Fruit fly (Drosophila melanogaster) whole organism, embryonic: ENCODE data around the gene CG11980.

ENCODE experiments used
- CG12744 ChIP-seq: fragments of 200-800 bp; sonication (Bioruptor generic); optimal IDR thresholded peaks from 2 replicates; lab custom pipeline; 2016; ENCODE audit warnings: missing biosample characterization, missing genetic modification characterization
- CG12769 ChIP-seq: fragments of 200-800 bp; sonication (Bioruptor generic); optimal IDR thresholded peaks from 2 replicates; lab custom pipeline; 2019; ENCODE audit warnings: missing biosample characterization, mild to moderate bottlenecking, missing genetic modification characterization, moderate library complexity
- CG3995 ChIP-seq: fragments of 200-800 bp; sonication (Bioruptor generic); optimal IDR thresholded peaks from 3 replicates; lab custom pipeline; 2016; ENCODE audit warnings: missing biosample characterization, missing genetic modification characterization
- CG7963 ChIP-seq: fragments of 200-800 bp; sonication (Bioruptor generic); IDR thresholded peaks from 3 replicates; pipeline ENCODE4 v1.3.6; 2022; ENCODE audit warnings: missing biosample characterization, missing genetic modification characterization; ENCODE audit not compliant: partially characterized antibody
- CG8924 ChIP-seq: fragments of 200-800 bp; optimal IDR thresholded peaks from 3 replicates; lab custom pipeline; 2019; ENCODE audit warnings: missing biosample characterization, mild to moderate bottlenecking, missing genetic modification characterization, moderate library complexity
- D ChIP-seq, 2 experiments: fragments of 200-800 bp in 1 of 2; fragments of >200 bp in 1 of 2; sonication (Bioruptor generic) in 1 of 2; optimal IDR thresholded peaks; 2 replicates in 1 of 2; 3 replicates in 1 of 2; lab custom pipeline; 2017; ENCODE audit warnings: mild to moderate bottlenecking in 1 of 2, missing biosample characterization in 1 of 2, missing genetic modification characterization in 1 of 2, missing genetic modification reagents in 1 of 2
- crp ChIP-seq, 2 experiments: fragments of 200-800 bp; sonication (Bioruptor generic); optimal IDR thresholded peaks; 2 replicates in 1 of 2; 3 replicates in 1 of 2; lab custom pipeline; 2017; ENCODE audit warnings: missing biosample characterization in 2 of 2, missing genetic modification characterization in 2 of 2, mild to moderate bottlenecking in 1 of 2, moderate library complexity in 1 of 2
- org-1 ChIP-seq: fragments of 200-800 bp; sonication (Bioruptor generic); optimal IDR thresholded peaks from 2 replicates; lab custom pipeline; 2017; ENCODE audit warnings: missing biosample characterization, missing genetic modification characterization

- TF ChIP-seq CG12744 (GFP tag; lab: Kevin White, UChicago): no peak
- TF ChIP-seq crp (GFP tag; optimal IDR thresholded peaks at IDR 0.05; lab: Kevin White, UChicago): no peak
- no peak for TF ChIP-seq CG7963 (GFP tag; lab: Robert Waterston, UW)
- TF ChIP-seq D (optimal IDR thresholded peaks at IDR 0.05; lab: Kevin White, UChicago): no peak
- TF ChIP-seq D (GFP tag; optimal IDR thresholded peaks at IDR 0.05; lab: Kevin White, UChicago): no peak
- no peak for TF ChIP-seq org-1
- no peak for TF ChIP-seq CG12769 (tag; lab: Kevin White, UChicago)
- TF ChIP-seq CG3995 (GFP tag; lab: Kevin White, UChicago): no peak
- no peak for TF ChIP-seq CG8924 (tag; lab: Kevin White, UChicago)
Measured at dm6 chr3R:8959153-8959552, 44.7 kb upstream of the CG11980 start.
